Fruit fly (Drosophila melanogaster): ENCODE measurements around the gene CG43703.

CG43703 gene

dm6 chr2L:3780587-3780986 is 15.3 kb downstream of the CG43703 start:
- TF ChIP-seq CG33557 (GFP tag; optimal IDR thresholded peaks at IDR 0.05) = no peak
- TF ChIP-seq CG8281 (tag; optimal IDR thresholded peaks at IDR 0.05) = no peak
- no peak for TF ChIP-seq pita (GFP tag; optimal IDR thresholded peaks at IDR 0.05)
- no peak for TF ChIP-seq CG2129 (GFP tag; IDR thresholded peaks at IDR 0.05; ENCODE audit: partially characterized antibody)
- no peak for TF ChIP-seq Ravus (GFP tag; IDR thresholded peaks at IDR 0.05)
- no peak for TF ChIP-seq CG8388 (GFP tag; optimal IDR thresholded peaks at IDR 0.05)

dm6 chr2L:3781132-3781877 is 16.0 kb downstream of the CG43703 start:
- TF ChIP-seq seq (GFP tag; IDR thresholded peaks at IDR 0.05) (0 out of 2 replicates have a peak, but pooled peaks have one; percentile 56), Sox102F (GFP tag; optimal IDR thresholded peaks at IDR 0.05) (peak; percentile 43), E2f1 (GFP tag; IDR thresholded peaks at IDR 0.05) (peak; percentile 29; the same call in 1 of the 2 replicates), grau (tag; optimal IDR thresholded peaks at IDR 0.05) (peak; percentile 10), danr (GFP tag; IDR thresholded peaks at IDR 0.05) (no peak), CG2120 (GFP tag; optimal IDR thresholded peaks at IDR 0.05) (no peak), otp (GFP tag; IDR thresholded peaks at IDR 0.05) (no peak), CG15601 (tag; optimal IDR thresholded peaks at IDR 0.05) (peak; percentile 16), twi (tag; optimal IDR thresholded peaks at IDR 0.05) (no peak), onecut (GFP tag; IDR thresholded peaks at IDR 0.05) (no peak), CG11560 (tag; IDR thresholded peaks at IDR 0.05) (no peak), CG14860 (GFP tag; IDR thresholded peaks at IDR 0.05; ENCODE audit: partially characterized antibody) (no peak), CG1602 (GFP tag; optimal IDR thresholded peaks at IDR 0.05) (no peak), CG17568 (GFP tag; optimal IDR thresholded peaks at IDR 0.05) (no peak), fu2 (GFP tag; optimal IDR thresholded peaks at IDR 0.05) (no peak), CG15011 (GFP tag; optimal IDR thresholded peaks at IDR 0.05) (no peak), Hey (tag; optimal IDR thresholded peaks at IDR 0.05) (no peak), Doc2 (GFP tag; IDR thresholded peaks at IDR 0.05) (no peak), CG13424 (tag; optimal IDR thresholded peaks at IDR 0.05) (peak; percentile 11), pan (optimal IDR thresholded peaks at IDR 0.05) (no peak), pan (GFP tag; optimal IDR thresholded peaks at IDR 0.05 in 1 of 2, IDR thresholded peaks at IDR 0.05 in 1 of 2) (peak in 1 of 2 experiments; percentile 32), Rx (GFP tag; IDR thresholded peaks at IDR 0.05) (no peak), B-H1 (GFP tag; IDR thresholded peaks at IDR 0.05) (0 out of 3 replicates have a peak, but pooled peaks have one; percentile 34), E2f2 (GFP tag; IDR thresholded peaks at IDR 0.05) (no peak), CG12391 (tag; optimal IDR thresholded peaks at IDR 0.05) (peak; percentile 21), dmrt11E (tag; optimal IDR thresholded peaks at IDR 0.05) (no peak), gsb-n (tag; optimal IDR thresholded peaks at IDR 0.05) (no peak), CG18764 (GFP tag; optimal IDR thresholded peaks at IDR 0.05) (no peak), MTF-1 (GFP tag; optimal IDR thresholded peaks at IDR 0.05; ENCODE audit: borderline replicate concordance) (no peak), CG17359 (tag; optimal IDR thresholded peaks at IDR 0.05) (peak; percentile 18), ERR (GFP tag; optimal IDR thresholded peaks at IDR 0.05) (no peak), repo (GFP tag; optimal IDR thresholded peaks at IDR 0.05) (no peak), vvl (GFP tag; IDR thresholded peaks at IDR 0.05) (0 out of 2 replicates have a peak, but pooled peaks have one; percentile 19), prd (optimal IDR thresholded peaks at IDR 0.05) (no peak), prd (GFP tag; IDR thresholded peaks at IDR 0.05) (peak; percentile 44; the same call in 1 of the 3 replicates), klu (GFP tag; IDR thresholded peaks at IDR 0.05) (no peak), fd96Cb (tag; optimal IDR thresholded peaks at IDR 0.05) (no peak), Mad (GFP tag; optimal IDR thresholded peaks at IDR 0.05) (no peak), CG30403 (GFP tag; optimal IDR thresholded peaks at IDR 0.05) (peak; percentile 17), CG3163 (GFP tag; optimal IDR thresholded peaks at IDR 0.05) (no peak), CG4282 (GFP tag; optimal IDR thresholded peaks at IDR 0.05) (no peak), croc (GFP tag; conservative IDR thresholded peaks at IDR 0.05) (no peak), CG12155 (GFP tag; optimal IDR thresholded peaks at IDR 0.05) (no peak)

Measured in whole organism, embryonic.